Worm (Caenorhabditis elegans) whole organism, L1 larva: ENCODE results near the gene lfi-1.

Experiments
- C04F5.9 ChIP-seq: sonication (generic microtip); optimal IDR thresholded peaks from 2 replicates; lab custom pipeline; 2016; ENCODE audit warnings: missing genetic modification characterization, missing compliant biosample characterization
- C16A3.4 ChIP-seq: fragments of 150-350 bp; optimal IDR thresholded peaks from 2 replicates; lab custom pipeline; 2014; ENCODE audit warnings: missing biosample characterization, missing genetic modification characterization
- aha-1 ChIP-seq: fragments of 150-350 bp; optimal IDR thresholded peaks from 2 replicates; lab custom pipeline; 2014; ENCODE audit warnings: missing biosample characterization, missing genetic modification characterization
- ceh-8 ChIP-seq: fragments of 200-800 bp; sonication (Bioruptor generic); optimal IDR thresholded peaks from 2 replicates; lab custom pipeline; 2018; ENCODE audit warnings: mild to moderate bottlenecking, missing genetic modification characterization, moderate library complexity, missing compliant biosample characterization
- ceh-82 ChIP-seq, 3 experiments: fragments of 150-350 bp in 1 of 3; sonication (generic microtip) in 2 of 3; optimal IDR thresholded peaks; 2 replicates each; lab custom pipeline; 2014 to 2017; ENCODE audit warnings: missing biosample characterization in 3 of 3, missing genetic modification characterization in 3 of 3
- dpl-1 ChIP-seq, 3 experiments: fragments of 150-350 bp in 2 of 3; sonication (generic microtip) in 1 of 3; optimal IDR thresholded peaks; 2 replicates each; lab custom pipeline; 2014 to 2017; ENCODE audit warnings: missing biosample characterization in 3 of 3, missing genetic modification characterization in 3 of 3, missing genetic modification reagents in 3 of 3
- efl-1 ChIP-seq, 4 experiments: fragments of 150-350 bp; optimal IDR thresholded peaks in 3 of 4; peaks in 1 of 4; 1 replicate in 1 of 4; 2 replicates in 3 of 4; lab custom pipeline; 2014; ENCODE audit warnings: missing biosample characterization in 2 of 4, missing genetic modification characterization in 2 of 4, missing genetic modification reagents in 2 of 4
- egl-27 ChIP-seq, 2 experiments: fragments of 150-350 bp in 1 of 2; sonication (generic microtip); optimal IDR thresholded peaks; 3 replicates each; lab custom pipeline; 2017 to 2018; ENCODE audit warnings: missing biosample characterization in 2 of 2, missing genetic modification characterization in 2 of 2, missing genetic modification reagents in 2 of 2
- elt-2 ChIP-seq: sonication (generic microtip); optimal IDR thresholded peaks from 2 replicates; lab custom pipeline; 2016; ENCODE audit warnings: missing genetic modification characterization, mild to moderate bottlenecking, inconsistent platforms, missing compliant biosample characterization, missing genetic modification reagents
- elt-3 ChIP-seq, 6 experiments: fragments of 150-350 bp in 1 of 6; sonication (generic microtip); optimal IDR thresholded peaks; 2 replicates each; lab custom pipeline; 2017 to 2018; ENCODE audit warnings: missing biosample characterization in 6 of 6, missing genetic modification characterization in 6 of 6, inconsistent platforms in 1 of 6
- fkh-10 ChIP-seq: sonication (generic microtip); optimal IDR thresholded peaks from 2 replicates; lab custom pipeline; 2017; ENCODE audit warnings: missing biosample characterization, missing genetic modification reagents, missing genetic modification characterization
- fkh-8 ChIP-seq: sonication (generic microtip); optimal IDR thresholded peaks from 2 replicates; lab custom pipeline; 2016; ENCODE audit warnings: mild to moderate bottlenecking, missing genetic modification characterization, missing compliant biosample characterization
- grh-1 ChIP-seq: fragments of 200-800 bp; sonication (Bioruptor generic); IDR thresholded peaks from 2 replicates; pipeline ENCODE4 v1.3.6; 2022; ENCODE audit warnings: missing genetic modification reagents, missing genetic modification characterization, missing compliant biosample characterization
- hlh-4 ChIP-seq: sonication (generic microtip); optimal IDR thresholded peaks from 2 replicates; lab custom pipeline; 2016; ENCODE audit warnings: mild to moderate bottlenecking, missing genetic modification characterization, missing compliant biosample characterization
- hpl-2 ChIP-seq: fragments of 150-350 bp; optimal IDR thresholded peaks from 2 replicates; lab custom pipeline; 2014; ENCODE audit warnings: missing biosample characterization, missing genetic modification reagents, missing genetic modification characterization
- isw-1 ChIP-seq: fragments of 200-800 bp; sonication (Bioruptor generic); IDR thresholded peaks from 2 replicates; pipeline ENCODE4 v1.3.6; 2022; ENCODE audit warnings: missing genetic modification characterization, missing compliant biosample characterization
- jun-1 ChIP-seq: fragments of 150-350 bp; optimal IDR thresholded peaks from 2 replicates; lab custom pipeline; 2014; ENCODE audit warnings: missing biosample characterization, missing genetic modification reagents, missing genetic modification characterization
- lin-14 ChIP-seq: fragments of 200-800 bp; sonication (Bioruptor generic); optimal IDR thresholded peaks from 2 replicates; lab custom pipeline; 2018; ENCODE audit warnings: mild to moderate bottlenecking, missing genetic modification characterization, moderate library complexity, missing compliant biosample characterization
- lin-15B ChIP-seq: fragments of 150-350 bp; sonication (generic microtip); optimal IDR thresholded peaks from 3 replicates; lab custom pipeline; 2014; ENCODE audit warnings: missing biosample characterization, missing genetic modification characterization
- lin-35 ChIP-seq, 2 experiments: fragments of 150-350 bp; optimal IDR thresholded peaks; 2 replicates each; lab custom pipeline; 2014; ENCODE audit warnings: missing biosample characterization in 2 of 2, missing genetic modification characterization in 2 of 2, missing genetic modification reagents in 2 of 2
- lsy-2 ChIP-seq, 2 experiments: fragments of 150-350 bp; optimal IDR thresholded peaks; 2 replicates each; lab custom pipeline; 2014; ENCODE audit warnings: missing biosample characterization in 2 of 2, missing genetic modification characterization in 2 of 2
- mdl-1 ChIP-seq, 2 experiments: fragments of 150-350 bp; optimal IDR thresholded peaks; 2 replicates each; lab custom pipeline; 2014 to 2017; ENCODE audit warnings: missing biosample characterization in 2 of 2, missing genetic modification characterization in 2 of 2, inconsistent platforms in 1 of 2
- mep-1 ChIP-seq: fragments of 150-350 bp; optimal IDR thresholded peaks from 2 replicates; lab custom pipeline; 2014; ENCODE audit warnings: missing biosample characterization, missing genetic modification characterization
- nhr-20 ChIP-seq: sonication (generic microtip); optimal IDR thresholded peaks from 2 replicates; lab custom pipeline; 2016; ENCODE audit warnings: mild to moderate bottlenecking, missing genetic modification characterization, missing compliant biosample characterization
- nhr-237 ChIP-seq: fragments of 150-350 bp; optimal IDR thresholded peaks from 2 replicates; lab custom pipeline; 2014; ENCODE audit warnings: missing biosample characterization, missing genetic modification characterization
- nhr-47 ChIP-seq: sonication (generic microtip); optimal IDR thresholded peaks from 2 replicates; lab custom pipeline; 2016; ENCODE audit warnings: mild to moderate bottlenecking, missing genetic modification characterization, moderate library complexity, missing compliant biosample characterization
- nhr-71 ChIP-seq: sonication (generic microtip); optimal IDR thresholded peaks from 2 replicates; lab custom pipeline; 2016; ENCODE audit warnings: mild to moderate bottlenecking, missing genetic modification characterization, moderate library complexity, missing compliant biosample characterization
- nhr-77 ChIP-seq: fragments of 150-350 bp; optimal IDR thresholded peaks from 2 replicates; lab custom pipeline; 2014; ENCODE audit warnings: missing biosample characterization, missing genetic modification characterization
- pqm-1 ChIP-seq: sonication (generic microtip); optimal IDR thresholded peaks from 3 replicates; lab custom pipeline; 2017; ENCODE audit warnings: missing biosample characterization, missing genetic modification characterization
- rnt-1 ChIP-seq: sonication (generic microtip); optimal IDR thresholded peaks from 2 replicates; lab custom pipeline; 2016; ENCODE audit warnings: mild to moderate bottlenecking, missing genetic modification characterization, moderate library complexity, missing compliant biosample characterization
- snpc-4 ChIP-seq: fragments of 150-350 bp; optimal IDR thresholded peaks from 2 replicates; lab custom pipeline; 2014; ENCODE audit warnings: missing biosample characterization, missing genetic modification characterization
- snu-23 ChIP-seq: sonication (generic microtip); optimal IDR thresholded peaks from 2 replicates; lab custom pipeline; 2016; ENCODE audit warnings: missing genetic modification characterization, missing compliant biosample characterization
- sox-4 ChIP-seq: sonication (generic microtip); optimal IDR thresholded peaks from 2 replicates; lab custom pipeline; 2016; ENCODE audit warnings: missing genetic modification characterization, missing compliant biosample characterization
- sptf-1 ChIP-seq: fragments of 150-350 bp; optimal IDR thresholded peaks from 2 replicates; lab custom pipeline; 2014; ENCODE audit warnings: missing biosample characterization, missing genetic modification characterization
- sup-37 ChIP-seq: fragments of 200-800 bp; sonication (Bioruptor generic); optimal IDR thresholded peaks from 2 replicates; lab custom pipeline; 2018; ENCODE audit warnings: mild to moderate bottlenecking, missing genetic modification characterization, missing compliant biosample characterization
- tbx-2 ChIP-seq: sonication (generic microtip); optimal IDR thresholded peaks from 2 replicates; lab custom pipeline; 2016; ENCODE audit warnings: missing genetic modification characterization, missing compliant biosample characterization
- unc-62 ChIP-seq: fragments of 150-350 bp; optimal IDR thresholded peaks from 2 replicates; lab custom pipeline; 2014; ENCODE audit warnings: missing biosample characterization, missing genetic modification reagents, missing genetic modification characterization
- unc-98 ChIP-seq: fragments of 200-800 bp; sonication (Bioruptor generic); IDR thresholded peaks from 2 replicates; pipeline ENCODE4 v1.3.6; 2022; ENCODE audit warnings: missing genetic modification characterization, missing compliant biosample characterization
- xbp-1 ChIP-seq: sonication (generic microtip); optimal IDR thresholded peaks from 2 replicates; lab custom pipeline; 2016; ENCODE audit warnings: missing genetic modification characterization, missing compliant biosample characterization
- zag-1 ChIP-seq: fragments of 150-350 bp; optimal IDR thresholded peaks from 2 replicates; lab custom pipeline; 2014; ENCODE audit warnings: missing biosample characterization, missing genetic modification characterization
- zip-4 ChIP-seq: fragments of 200-800 bp; sonication (Bioruptor generic); optimal IDR thresholded peaks from 2 replicates; lab custom pipeline; 2018; ENCODE audit warnings: mild to moderate bottlenecking, missing genetic modification characterization, moderate library complexity, missing compliant biosample characterization

Gene lfi-1

DNA sequence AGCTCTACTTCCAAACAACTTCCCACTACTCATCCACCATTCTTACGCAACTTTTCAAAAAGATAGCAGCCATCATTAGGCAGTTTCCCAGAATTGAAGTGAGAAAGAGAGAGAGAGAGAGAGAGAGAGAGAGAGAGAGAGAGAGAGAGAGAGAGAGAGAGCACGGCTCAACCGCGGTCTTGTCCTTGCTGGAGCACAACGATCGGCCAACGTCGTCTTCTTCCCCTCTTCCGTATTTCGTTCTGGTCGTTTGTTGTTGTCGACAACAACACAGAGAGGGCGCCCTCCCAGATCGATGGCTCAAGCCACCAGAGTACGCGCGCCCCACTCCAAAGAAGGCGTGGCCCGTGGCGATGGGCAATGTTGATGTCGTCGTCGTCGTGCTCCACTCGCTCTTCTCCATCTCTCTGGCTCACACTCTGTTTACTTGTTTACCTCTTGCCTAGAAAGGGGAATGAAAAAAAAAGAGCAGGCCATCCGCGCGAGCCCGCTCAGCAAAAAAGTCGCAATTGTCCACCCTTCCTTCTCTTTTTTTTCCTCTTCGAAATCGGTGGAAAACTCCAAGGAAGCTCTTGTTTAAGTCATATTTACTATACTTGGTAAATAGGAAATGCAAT is 5.5 kb downstream of the lfi-1 start (continued):
- peak in 2 of 3 experiments; percentile 58 to 66 for TF ChIP-seq ceh-82 (tag; optimal IDR thresholded peaks at IDR 0.05; lab: Kevin White, UChicago)
- TF ChIP-seq elt-3 (tag; optimal IDR thresholded peaks at IDR 0.05; lab: Kevin White, UChicago) = no peak
- TF ChIP-seq nhr-47 = peak; percentile 69
- TF ChIP-seq mep-1 (tag; lab: Kevin White, UChicago) = peak; percentile 35
- TF ChIP-seq egl-27 (tag; optimal IDR thresholded peaks at IDR 0.05; lab: Kevin White, UChicago) = no peak
- peak; percentile 71 for TF ChIP-seq ceh-8 (GFP tag; lab: Kevin White, UChicago)
- TF ChIP-seq nhr-20 (tag; lab: Kevin White, UChicago) = no peak
- peak; percentile 84 for TF ChIP-seq fkh-8 (tag; lab: Kevin White, UChicago)
- TF ChIP-seq unc-98 (GFP tag; lab: Robert Waterston, UW) = 0 out of 2 replicates have a peak, but pooled peaks have one; percentile 14
- no peak for TF ChIP-seq rnt-1 (tag; lab: Kevin White, UChicago)
- TF ChIP-seq sptf-1 (tag; lab: Kevin White, UChicago) = no peak

DNA sequence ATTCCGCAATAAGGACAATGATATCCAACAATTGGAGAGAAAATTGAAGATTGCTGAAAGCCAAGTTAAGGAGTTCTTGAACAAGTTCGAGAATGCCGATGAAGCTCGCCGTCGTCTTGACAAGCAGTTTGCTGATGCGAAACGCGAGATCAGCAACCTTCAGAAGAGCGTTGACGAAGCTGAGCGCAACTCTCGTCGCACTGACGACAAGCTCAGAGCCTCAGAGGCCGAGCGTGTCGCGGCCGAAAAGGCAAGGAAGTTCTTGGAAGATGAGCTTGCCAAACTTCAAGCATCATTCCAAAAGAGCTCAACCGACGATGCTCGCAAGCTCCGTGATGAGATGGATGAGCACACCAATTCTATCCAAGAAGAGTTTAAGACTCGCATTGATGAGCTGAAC is 9.7 kb downstream of the lfi-1 start:
- TF ChIP-seq mdl-1 (tag; optimal IDR thresholded peaks at IDR 0.05; lab: Kevin White, UChicago) = no peak
- no peak for TF ChIP-seq mep-1 (tag; lab: Kevin White, UChicago)
- no peak for TF ChIP-seq pqm-1 (tag; lab: Kevin White, UChicago)

DNA sequence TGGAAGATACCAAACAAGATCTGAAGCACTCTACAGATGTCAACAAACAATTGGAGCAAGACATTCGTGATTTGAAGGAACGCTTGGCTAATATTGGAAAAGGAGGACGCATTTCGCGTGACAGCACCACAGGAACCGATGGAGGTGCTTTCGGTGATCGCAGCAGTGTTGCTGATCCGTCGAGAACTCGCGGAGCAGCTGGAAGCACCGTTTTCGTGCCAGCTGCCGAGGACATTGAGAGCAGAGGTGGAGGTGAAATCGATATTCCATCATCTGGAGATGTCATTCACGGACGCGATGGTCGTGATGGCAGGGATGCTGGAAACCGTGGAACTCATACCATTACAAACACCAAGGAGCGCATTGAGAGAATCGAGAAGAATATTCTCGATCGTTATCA is 11.0 kb downstream of the lfi-1 start:
- no peak for TF ChIP-seq aha-1 (tag; lab: Kevin White, UChicago)

DNA sequence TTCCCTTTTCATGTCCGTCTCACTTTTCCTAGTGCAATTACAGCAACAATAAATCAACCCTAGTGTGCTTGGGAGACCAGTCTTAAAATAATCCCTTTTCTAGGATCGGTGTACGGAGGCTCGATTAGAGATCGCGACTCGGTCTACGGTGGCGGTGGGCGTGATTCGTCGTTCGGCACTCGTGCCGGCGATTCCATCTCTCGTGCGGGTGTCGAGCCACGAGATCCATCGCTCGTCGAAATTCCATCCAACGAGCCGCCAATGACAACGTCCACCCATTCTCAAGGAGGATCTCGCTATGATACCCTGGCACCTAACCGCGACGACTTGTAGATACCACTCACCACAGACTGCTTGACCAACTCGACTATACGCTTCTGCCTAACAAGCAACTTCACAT is 15.9 kb downstream of the lfi-1 start:
- no peak for TF ChIP-seq zag-1
- no peak for TF ChIP-seq dpl-1 (GFP tag; optimal IDR thresholded peaks at IDR 0.05; lab: Kevin White, UChicago)
- no peak for TF ChIP-seq snpc-4 (tag; lab: Kevin White, UChicago)
- no peak for TF ChIP-seq isw-1 (GFP tag; lab: Robert Waterston, UW)
- no peak for TF ChIP-seq C04F5.9 (tag; lab: Kevin White, UChicago)
- no peak for TF ChIP-seq zip-4 (GFP tag; lab: Kevin White, UChicago)
- TF ChIP-seq egl-27 (tag; optimal IDR thresholded peaks at IDR 0.05; lab: Kevin White, UChicago) = no peak
- no peak for TF ChIP-seq nhr-237 (tag; lab: Kevin White, UChicago)
- no peak for TF ChIP-seq lsy-2 (tag; optimal IDR thresholded peaks at IDR 0.05; lab: Kevin White, UChicago)
- TF ChIP-seq sox-4 = no peak
- TF ChIP-seq lin-15B = no peak
- no peak for TF ChIP-seq jun-1

DNA sequence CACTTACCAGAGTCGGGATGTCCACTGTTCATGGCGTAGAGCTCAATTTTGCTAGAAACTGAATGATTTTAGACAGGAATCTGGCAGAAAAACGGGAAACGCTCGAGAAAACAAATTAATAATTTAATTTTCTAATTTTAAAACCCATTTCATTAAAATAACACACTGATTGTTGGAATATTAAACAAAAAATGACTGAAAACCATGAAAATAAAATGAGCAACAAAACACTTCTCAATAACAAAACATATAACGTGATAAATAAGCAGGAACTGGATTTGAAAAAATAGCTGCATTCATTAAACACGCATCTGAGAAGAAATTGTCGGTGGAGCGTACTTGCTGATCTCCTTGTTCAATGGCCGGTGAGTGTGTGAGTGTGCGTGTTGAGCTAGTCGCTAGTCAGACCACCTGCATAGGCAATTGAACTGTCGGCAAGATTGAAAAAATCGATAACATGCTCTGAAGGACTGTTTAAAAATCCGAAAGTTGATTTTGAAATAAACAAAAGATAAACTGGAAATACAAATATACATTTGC is 21.0 kb downstream of the lfi-1 start, which contains the start of gene ZC8.6:
Gene ZC8.6, minus strand, starts transcription at position 51 of the 540 bp plus-strand sequence.
- peak; percentile 42 for TF ChIP-seq xbp-1 (tag; lab: Kevin White, UChicago)
- peak; percentile 7 for TF ChIP-seq rnt-1 (tag; lab: Kevin White, UChicago)
- peak; percentile 54 for TF ChIP-seq lin-15B
- no peak for TF ChIP-seq hlh-4 (tag; lab: Kevin White, UChicago)
- TF ChIP-seq lin-35 (GFP tag; optimal IDR thresholded peaks at IDR 0.05; lab: Kevin White, UChicago) = peak; percentile 18 to 56
- TF ChIP-seq mdl-1 (tag; optimal IDR thresholded peaks at IDR 0.05; lab: Kevin White, UChicago) = peak in 1 of 2 experiments; percentile 36
- peak; percentile 5 for TF ChIP-seq nhr-77 (tag; lab: Kevin White, UChicago)
- no peak for TF ChIP-seq sup-37 (GFP tag; lab: Kevin White, UChicago)
- peak in 1 of 3 experiments; percentile 52 for TF ChIP-seq dpl-1 (GFP tag; optimal IDR thresholded peaks at IDR 0.05; lab: Kevin White, UChicago)
- TF ChIP-seq nhr-47 = peak; percentile 35
- TF ChIP-seq ceh-8 (GFP tag; lab: Kevin White, UChicago) = no peak
- TF ChIP-seq C04F5.9 (tag; lab: Kevin White, UChicago) = no peak
- TF ChIP-seq nhr-20 (tag; lab: Kevin White, UChicago) = peak; percentile 6
- TF ChIP-seq tbx-2 (tag; lab: Kevin White, UChicago) = peak; percentile 13
- TF ChIP-seq unc-62 = no peak
- peak; percentile 17 for TF ChIP-seq fkh-8 (tag; lab: Kevin White, UChicago)
- peak; percentile 4 for TF ChIP-seq elt-2 (tag; lab: Kevin White, UChicago)
- TF ChIP-seq C16A3.4 = peak; percentile 69
- peak; percentile 67 for TF ChIP-seq lin-14 (GFP tag; lab: Kevin White, UChicago)
- TF ChIP-seq efl-1 (optimal IDR thresholded peaks at IDR 0.05; lab: Kevin White, UChicago) = peak in 1 of 2 experiments; percentile 10
- TF ChIP-seq efl-1 (GFP tag; optimal IDR thresholded peaks at IDR 0.05 in 1 of 2; lab: Kevin White, UChicago) = peak; percentile 35 to 88
- TF ChIP-seq ceh-82 (tag; optimal IDR thresholded peaks at IDR 0.05; lab: Kevin White, UChicago) = peak in 1 of 3 experiments; percentile 44
- TF ChIP-seq fkh-10 = no peak
- TF ChIP-seq hpl-2 (GFP tag; lab: Kevin White, UChicago) = no peak
- TF ChIP-seq nhr-71 (tag; lab: Kevin White, UChicago) = peak; percentile 39
- TF ChIP-seq snu-23 (GFP tag; lab: Kevin White, UChicago) = peak; percentile 57
- peak; percentile 68 for TF ChIP-seq mep-1 (tag; lab: Kevin White, UChicago)
- TF ChIP-seq grh-1 (GFP tag; lab: Robert Waterston, UW) = no peak
